Worm (Caenorhabditis elegans) whole organism, young adult: ENCODE results near the gene F31F4.1.

ENCODE experiments used
- B0019.2 ChIP-seq: fragments of 200-800 bp; sonication (Bioruptor generic); conservative IDR thresholded peaks from 2 replicates; pipeline ENCODE4 v1.3.6; 2022; ENCODE audit warnings: missing genetic modification reagents, missing genetic modification characterization, missing compliant biosample characterization
- B0336.3 ChIP-seq: fragments of 200-800 bp; sonication (Bioruptor generic); IDR thresholded peaks from 2 replicates; pipeline ENCODE4 v1.3.6; 2022; ENCODE audit warnings: missing genetic modification characterization, missing compliant biosample characterization
- F10E7.11 ChIP-seq: sonication (generic microtip); optimal IDR thresholded peaks from 2 replicates; lab custom pipeline; 2017; ENCODE audit warnings: mild to moderate bottlenecking, missing genetic modification characterization, moderate library complexity, missing compliant biosample characterization
- F33H1.4 ChIP-seq: fragments of 200-800 bp; sonication (Bioruptor generic); IDR thresholded peaks from 2 replicates; pipeline ENCODE4 v1.3.6; 2022; ENCODE audit warnings: missing genetic modification reagents, missing genetic modification characterization, missing compliant biosample characterization
- F39B2.1 ChIP-seq: fragments of 200-800 bp; sonication (Bioruptor generic); IDR thresholded peaks from 2 replicates; pipeline ENCODE4 v1.3.6; 2022; ENCODE audit warnings: missing genetic modification reagents, missing genetic modification characterization, missing compliant biosample characterization
- F49E8.2 ChIP-seq: sonication (generic microtip); optimal IDR thresholded peaks from 3 replicates; lab custom pipeline; 2017; ENCODE audit warnings: missing genetic modification characterization, mild to moderate bottlenecking, missing compliant biosample characterization, antibody characterized with exemption, moderate library complexity; ENCODE audit not compliant: insufficient read depth
- F52B5.7 ChIP-seq: sonication (generic microtip); optimal IDR thresholded peaks from 2 replicates; lab custom pipeline; 2016; ENCODE audit warnings: mild to moderate bottlenecking, missing genetic modification characterization, missing compliant biosample characterization
- F57C9.4 ChIP-seq: sonication (generic microtip); optimal IDR thresholded peaks from 2 replicates; lab custom pipeline; 2017; ENCODE audit warnings: mild to moderate bottlenecking, missing genetic modification characterization, missing compliant biosample characterization
- K12H6.12 ChIP-seq: fragments of 200-800 bp; sonication (Bioruptor generic); optimal IDR thresholded peaks from 2 replicates; lab custom pipeline; 2018; ENCODE audit warnings: mild to moderate bottlenecking, missing genetic modification characterization, missing compliant biosample characterization
- Y56A3A.18 ChIP-seq: fragments of 200-800 bp; sonication (Bioruptor generic); IDR thresholded peaks from 2 replicates; pipeline ENCODE4 v1.3.6; 2022; ENCODE audit warnings: missing genetic modification reagents, missing genetic modification characterization, missing compliant biosample characterization
- Y67H2A.10 ChIP-seq: fragments of 200-800 bp; sonication (Bioruptor generic); conservative IDR thresholded peaks from 2 replicates; pipeline ENCODE4 v1.3.6; 2022; ENCODE audit warnings: missing genetic modification reagents, missing genetic modification characterization, missing compliant biosample characterization
- Y95B8A.8 ChIP-seq: fragments of 200-800 bp; sonication (Bioruptor generic); IDR thresholded peaks from 2 replicates; pipeline ENCODE4 v1.3.6; 2022; ENCODE audit warnings: missing genetic modification reagents, missing genetic modification characterization, missing compliant biosample characterization
- ZK185.1 ChIP-seq: sonication (generic microtip); optimal IDR thresholded peaks from 2 replicates; lab custom pipeline; 2016; ENCODE audit warnings: mild to moderate bottlenecking, missing genetic modification characterization, missing compliant biosample characterization; ENCODE audit not compliant: poor library complexity, severe bottlenecking
- ama-1 ChIP-seq, 3 experiments: fragments of 150-350 bp in 1 of 3; sonication (generic microtip) in 2 of 3; optimal IDR thresholded peaks; 2 replicates each; lab custom pipeline; 2014 to 2018; ENCODE audit warnings: missing biosample characterization in 2 of 3, missing genetic modification characterization in 2 of 3, missing genetic modification reagents in 2 of 3
- athp-1 ChIP-seq: sonication (generic microtip); optimal IDR thresholded peaks from 2 replicates; lab custom pipeline; 2017; ENCODE audit warnings: mild to moderate bottlenecking, missing genetic modification characterization, missing compliant biosample characterization
- attf-5 ChIP-seq: fragments of 200-800 bp; sonication (Bioruptor generic); optimal IDR thresholded peaks from 2 replicates; lab custom pipeline; 2018; ENCODE audit warnings: mild to moderate bottlenecking, missing genetic modification characterization, missing compliant biosample characterization
- bed-2 ChIP-seq: fragments of 200-800 bp; sonication (Bioruptor generic); IDR thresholded peaks from 2 replicates; pipeline ENCODE4 v1.3.6; 2022; ENCODE audit warnings: missing genetic modification reagents, missing genetic modification characterization, missing compliant biosample characterization
- cebp-1 ChIP-seq, 2 experiments: fragments of 200-800 bp in 1 of 2; sonication (Bioruptor generic) in 1 of 2; sonication (generic microtip) in 1 of 2; IDR thresholded peaks in 1 of 2; optimal IDR thresholded peaks in 1 of 2; 2 replicates each; pipeline versions ENCODE4 v1.3.6 to Lab custom; 2017 to 2022; ENCODE audit warnings: missing compliant biosample characterization in 2 of 2, missing genetic modification characterization in 2 of 2, mild to moderate bottlenecking in 1 of 2, missing genetic modification reagents in 1 of 2, moderate library complexity in 1 of 2
- cebp-2 ChIP-seq: fragments of 200-800 bp; sonication (Bioruptor generic); IDR thresholded peaks from 2 replicates; pipeline ENCODE4 v1.3.6; 2022; ENCODE audit warnings: missing genetic modification characterization, missing compliant biosample characterization
- chd-7 ChIP-seq: sonication (generic microtip); optimal IDR thresholded peaks from 2 replicates; lab custom pipeline; 2016; ENCODE audit warnings: mild to moderate bottlenecking, missing genetic modification characterization, moderate library complexity, missing compliant biosample characterization
- ekl-4 ChIP-seq: fragments of 200-800 bp; sonication (Bioruptor generic); IDR thresholded peaks from 2 replicates; pipeline ENCODE4 v1.3.6; 2022; ENCODE audit warnings: missing genetic modification reagents, missing genetic modification characterization, missing compliant biosample characterization
- hlh-26 ChIP-seq: fragments of 200-800 bp; sonication (Bioruptor generic); conservative IDR thresholded peaks from 2 replicates; pipeline ENCODE4 v1.3.6; 2022; ENCODE audit warnings: missing genetic modification reagents, missing genetic modification characterization, missing compliant biosample characterization
- hsf-1 ChIP-seq: fragments of 200-800 bp; sonication (Bioruptor generic); IDR thresholded peaks from 2 replicates; pipeline ENCODE4 v1.3.6; 2022; ENCODE audit warnings: missing genetic modification reagents, missing genetic modification characterization, missing compliant biosample characterization
- let-607 ChIP-seq, 2 experiments: fragments of 200-800 bp in 1 of 2; sonication (Bioruptor generic) in 1 of 2; sonication (generic microtip) in 1 of 2; optimal IDR thresholded peaks; 2 replicates each; lab custom pipeline; 2016 to 2018; ENCODE audit warnings: mild to moderate bottlenecking in 2 of 2, missing compliant biosample characterization in 2 of 2, missing genetic modification characterization in 2 of 2, moderate library complexity in 2 of 2, missing genotype in 1 of 2
- lin-40 ChIP-seq: sonication (generic microtip); optimal IDR thresholded peaks from 2 replicates; lab custom pipeline; 2016; ENCODE audit warnings: missing genetic modification characterization, mild to moderate bottlenecking, missing compliant biosample characterization, missing genotype, missing genetic modification reagents
- madf-3 ChIP-seq: fragments of 200-800 bp; sonication (Bioruptor generic); IDR thresholded peaks from 2 replicates; pipeline ENCODE4 v1.3.6; 2022; ENCODE audit warnings: missing genetic modification reagents, missing genetic modification characterization, missing compliant biosample characterization
- madf-8 ChIP-seq: fragments of 200-800 bp; sonication (Bioruptor generic); conservative IDR thresholded peaks from 2 replicates; pipeline ENCODE4 v1.3.6; 2022; ENCODE audit warnings: missing genetic modification reagents, missing genetic modification characterization, missing compliant biosample characterization
- nfya-2 ChIP-seq: fragments of 200-800 bp; sonication (Bioruptor generic); IDR thresholded peaks from 2 replicates; pipeline ENCODE4 v1.3.6; 2022; ENCODE audit warnings: missing genetic modification reagents, missing genetic modification characterization, missing compliant biosample characterization
- nfyb-1 ChIP-seq: fragments of 200-800 bp; sonication (Bioruptor generic); IDR thresholded peaks from 2 replicates; pipeline ENCODE4 v1.3.6; 2022; ENCODE audit warnings: missing genetic modification reagents, missing genetic modification characterization, missing compliant biosample characterization
- nhr-80 ChIP-seq: sonication (generic microtip); optimal IDR thresholded peaks from 2 replicates; lab custom pipeline; 2016; ENCODE audit warnings: missing genetic modification characterization, missing compliant biosample characterization
- rec-8 ChIP-seq, 2 experiments: sonication (generic microtip); optimal IDR thresholded peaks; 2 replicates each; lab custom pipeline; 2016; ENCODE audit warnings: mild to moderate bottlenecking in 2 of 2, missing genetic modification characterization in 2 of 2, missing genetic modification reagents in 2 of 2, missing genotype in 2 of 2, missing biosample characterization in 1 of 2, missing compliant biosample characterization in 1 of 2, moderate library complexity in 1 of 2
- rpc-1 ChIP-seq, 2 experiments: fragments of 150-350 bp in 1 of 2; sonication (generic microtip) in 1 of 2; optimal IDR thresholded peaks; 2 replicates each; lab custom pipeline; 2014 to 2018; ENCODE audit warnings: missing biosample characterization in 1 of 2, missing genetic modification characterization in 1 of 2, missing genetic modification reagents in 1 of 2, missing genotype in 1 of 2
- sdz-38 ChIP-seq: sonication (generic microtip); optimal IDR thresholded peaks from 2 replicates; lab custom pipeline; 2016; ENCODE audit warnings: missing genotype, missing genetic modification characterization, missing compliant biosample characterization
- somi-1 ChIP-seq: fragments of 200-800 bp; sonication (Bioruptor generic); optimal IDR thresholded peaks from 2 replicates; lab custom pipeline; 2018; ENCODE audit warnings: mild to moderate bottlenecking, missing genetic modification characterization, missing compliant biosample characterization
- tlf-1 ChIP-seq: fragments of 200-800 bp; sonication (Bioruptor generic); optimal IDR thresholded peaks from 2 replicates; lab custom pipeline; 2018; ENCODE audit warnings: mild to moderate bottlenecking, missing genetic modification characterization, missing compliant biosample characterization
- unc-62 ChIP-seq: fragments of 150-350 bp; optimal IDR thresholded peaks from 2 replicates; lab custom pipeline; 2014; ENCODE audit warnings: missing biosample characterization, missing genetic modification reagents, missing genetic modification characterization
- zfh-2 ChIP-seq: fragments of 200-800 bp; sonication (Bioruptor generic); conservative IDR thresholded peaks from 2 replicates; pipeline ENCODE4 v1.3.6; 2022; ENCODE audit warnings: missing genetic modification reagents, missing genetic modification characterization, missing compliant biosample characterization
- ztf-18 ChIP-seq: sonication (generic microtip); optimal IDR thresholded peaks from 2 replicates; lab custom pipeline; 2016; ENCODE audit warnings: missing genotype, mild to moderate bottlenecking, missing genetic modification characterization, missing compliant biosample characterization
- ztf-22 ChIP-seq: fragments of 200-800 bp; sonication (Bioruptor generic); optimal IDR thresholded peaks from 2 replicates; lab custom pipeline; 2018; ENCODE audit warnings: mild to moderate bottlenecking, missing genetic modification characterization, moderate library complexity, missing compliant biosample characterization
- ztf-26 ChIP-seq: sonication (generic microtip); optimal IDR thresholded peaks from 2 replicates; lab custom pipeline; 2017; ENCODE audit warnings: missing genetic modification characterization, missing compliant biosample characterization
- ztf-28 ChIP-seq: fragments of 200-800 bp; sonication (Bioruptor generic); IDR thresholded peaks from 2 replicates; pipeline ENCODE4 v1.3.6; 2022; ENCODE audit warnings: missing genetic modification reagents, missing genetic modification characterization, missing compliant biosample characterization

The F31F4.1 gene

ce11 chrV:727484-728351 lies 43.9 kb downstream of the F31F4.1 start, which contains the start of the genes icl-1 and srh-2 (continued):
- TF ChIP-seq ztf-22 (GFP tag; lab: Kevin White, UChicago) (no peak), Y56A3A.18 (GFP tag; lab: Robert Waterston, UW) (no peak; the same call in 1 of the 2 replicates), rpc-1 (optimal IDR thresholded peaks at IDR 0.05; lab: Kevin White, UChicago) (no peak), rpc-1 (tag; optimal IDR thresholded peaks at IDR 0.05; lab: Kevin White, UChicago) (no peak), madf-8 (GFP tag; lab: Robert Waterston, UW) (no peak), Y95B8A.8 (GFP tag; lab: Robert Waterston, UW) (peak; percentile 11; the same call in 1 of the 2 replicates), hsf-1 (GFP tag; lab: Robert Waterston, UW) (no peak; the same call in 1 of the 2 replicates), madf-3 (GFP tag; lab: Robert Waterston, UW) (peak; percentile 47; the same call in 1 of the 2 replicates), ZK185.1 (peak; percentile 27), cebp-2 (GFP tag; lab: Robert Waterston, UW) (no peak), lin-40 (tag; lab: Kevin White, UChicago) (peak; percentile 18), athp-1 (tag; lab: Kevin White, UChicago) (peak; percentile 61), zfh-2 (GFP tag; lab: Robert Waterston, UW) (peak; percentile 79), hlh-26 (GFP tag; lab: Robert Waterston, UW) (0 out of 2 replicates have a peak, but pooled peaks have one; percentile 67), nfya-2 (GFP tag; lab: Robert Waterston, UW) (no peak), nfyb-1 (peak; percentile 68), bed-2 (no peak)

ce11 chrV:728822-729493 lies 45.1 kb downstream of the F31F4.1 start:
- TF ChIP-seq F39B2.1 (no peak), K12H6.12 (tag; lab: Kevin White, UChicago) (peak; percentile 32), tlf-1 (peak; percentile 54), ZK185.1 (peak; percentile 29), ama-1 (optimal IDR thresholded peaks at IDR 0.05; lab: Kevin White, UChicago) (peak; percentile 85), ama-1 (GFP tag; optimal IDR thresholded peaks at IDR 0.05; lab: Kevin White, UChicago) (no peak), Y67H2A.10 (no peak), ztf-28 (GFP tag; lab: Robert Waterston, UW) (no peak), F57C9.4 (tag; lab: Kevin White, UChicago) (peak; percentile 8), F52B5.7 (tag; lab: Kevin White, UChicago) (no peak), nhr-80 (tag; lab: Kevin White, UChicago) (peak; percentile 23), ztf-18 (no peak), rec-8 (tag; optimal IDR thresholded peaks at IDR 0.05; lab: Kevin White, UChicago) (no peak), attf-5 (GFP tag; lab: Kevin White, UChicago) (peak; percentile 22), somi-1 (GFP tag; lab: Kevin White, UChicago) (peak; percentile 67), F33H1.4 (GFP tag; lab: Robert Waterston, UW) (no peak), lin-40 (tag; lab: Kevin White, UChicago) (peak; percentile 24), F49E8.2 (no peak), B0019.2 (GFP tag; lab: Robert Waterston, UW) (no peak), Y95B8A.8 (GFP tag; lab: Robert Waterston, UW) (0 out of 2 replicates have a peak, but pooled peaks have one; percentile 27), chd-7 (peak; percentile 54), cebp-1 (GFP tag; IDR thresholded peaks at IDR 0.05; lab: Robert Waterston, UW) (no peak), cebp-1 (tag; optimal IDR thresholded peaks at IDR 0.05; lab: Kevin White, UChicago) (peak; percentile 44), rpc-1 (optimal IDR thresholded peaks at IDR 0.05; lab: Kevin White, UChicago) (no peak), rpc-1 (tag; optimal IDR thresholded peaks at IDR 0.05; lab: Kevin White, UChicago) (no peak), B0336.3 (peak; percentile 66), sdz-38 (tag; lab: Kevin White, UChicago) (no peak), let-607 (tag; optimal IDR thresholded peaks at IDR 0.05; lab: Kevin White, UChicago) (peak in 1 of 2 experiments; percentile 18), ekl-4 (GFP tag; lab: Robert Waterston, UW) (no peak), unc-62 (GFP tag; lab: Kevin White, UChicago) (no peak), ztf-22 (GFP tag; lab: Kevin White, UChicago) (peak; percentile 42), ztf-26 (tag; lab: Kevin White, UChicago) (peak; percentile 16), F10E7.11 (tag; lab: Kevin White, UChicago) (no peak)
